Fruit fly (Drosophila melanogaster) whole organism, pupa: ENCODE results near the gene Cyp28d1.

Source experiments
- CG10348 ChIP-seq: fragments of 200-800 bp; sonication (Bioruptor generic); IDR thresholded peaks from 2 replicates; pipeline ENCODE4 v1.3.6; 2022; ENCODE audit warnings: missing biosample characterization, missing genetic modification characterization
- CG13204 ChIP-seq: fragments of 200-800 bp; sonication (Bioruptor generic); optimal IDR thresholded peaks from 2 replicates; lab custom pipeline; 2018; ENCODE audit warnings: missing biosample characterization, mild to moderate bottlenecking, missing genetic modification characterization, moderate library complexity
- CG14655 ChIP-seq: fragments of 200-800 bp; sonication (Bioruptor generic); optimal IDR thresholded peaks from 3 replicates; lab custom pipeline; 2017; ENCODE audit warnings: mild to moderate bottlenecking, missing biosample characterization, missing genetic modification reagents, missing genetic modification characterization
- CG15710 ChIP-seq: fragments of 200-800 bp; sonication (Bioruptor generic); optimal IDR thresholded peaks from 2 replicates; lab custom pipeline; 2018; ENCODE audit warnings: missing biosample characterization, mild to moderate bottlenecking, missing genetic modification characterization, moderate library complexity
- CG32121 ChIP-seq: fragments of 200-800 bp; sonication (Bioruptor generic); IDR thresholded peaks from 2 replicates; pipeline ENCODE4 v1.3.6; 2022; ENCODE audit warnings: missing biosample characterization, missing genetic modification characterization
- CG34367 ChIP-seq: fragments of 200-800 bp; sonication (Bioruptor generic); optimal IDR thresholded peaks from 2 replicates; lab custom pipeline; 2018; ENCODE audit warnings: missing biosample characterization, mild to moderate bottlenecking, missing genetic modification characterization
- CG4496 ChIP-seq: fragments of 200-800 bp; sonication (Bioruptor generic); IDR thresholded peaks from 3 replicates; pipeline ENCODE4 v1.3.6; 2022; ENCODE audit warnings: missing biosample characterization, missing genetic modification characterization
- CG8159 ChIP-seq: fragments of 200-800 bp; sonication (Bioruptor generic); optimal IDR thresholded peaks from 3 replicates; lab custom pipeline; 2018; ENCODE audit warnings: missing biosample characterization, mild to moderate bottlenecking, missing genetic modification characterization, moderate library complexity
- CG8301 ChIP-seq: fragments of 200-800 bp; sonication (Bioruptor generic); optimal IDR thresholded peaks from 2 replicates; lab custom pipeline; 2018; ENCODE audit warnings: missing biosample characterization, mild to moderate bottlenecking, missing genetic modification characterization
- CG9948 ChIP-seq: fragments of 200-800 bp; sonication (Bioruptor generic); optimal IDR thresholded peaks from 2 replicates; lab custom pipeline; 2018; ENCODE audit warnings: missing biosample characterization, mild to moderate bottlenecking, missing genetic modification characterization, moderate library complexity
- EcR ChIP-seq: fragments of 200-800 bp; sonication (Bioruptor generic); optimal IDR thresholded peaks from 3 replicates; lab custom pipeline; 2019; ENCODE audit warnings: missing biosample characterization, missing genetic modification characterization, mild to moderate bottlenecking, moderate library complexity, missing genetic modification reagents
- Pif1A ChIP-seq: fragments of 200-800 bp; sonication (Bioruptor generic); optimal IDR thresholded peaks from 3 replicates; lab custom pipeline; 2016; ENCODE audit warnings: missing biosample characterization, missing genetic modification characterization
- Pif1B ChIP-seq: fragments of 200-800 bp; sonication (Bioruptor generic); optimal IDR thresholded peaks from 3 replicates; lab custom pipeline; 2016; ENCODE audit warnings: missing biosample characterization, missing genetic modification characterization
- Snoo ChIP-seq: fragments of 200-800 bp; sonication (Bioruptor generic); optimal IDR thresholded peaks from 3 replicates; lab custom pipeline; 2017; ENCODE audit warnings: missing biosample characterization, mild to moderate bottlenecking, missing genetic modification characterization, inconsistent platforms

DNA sequence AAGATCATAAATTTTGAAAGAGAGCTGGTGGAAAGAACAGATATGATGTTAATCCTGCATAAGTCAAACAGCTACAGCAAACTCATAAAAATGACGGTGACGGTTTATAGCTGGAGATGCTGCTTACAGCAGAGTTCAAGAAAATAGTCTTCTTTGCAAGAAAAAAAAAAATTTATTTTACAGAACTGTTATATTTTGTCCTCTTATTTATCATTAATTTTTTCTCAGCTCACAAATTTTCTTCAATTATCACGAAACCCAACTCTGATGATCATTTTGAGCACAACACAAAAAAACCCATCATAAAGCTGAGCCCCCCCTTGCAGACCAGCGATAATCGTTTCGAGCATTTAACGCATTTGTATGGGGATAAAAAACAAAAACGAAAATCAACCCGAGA lies 21.2 kb downstream of the Cyp28d1 start:
- TF ChIP-seq CG8301 (no peak), CG4496 (no peak), CG15710 (tag; lab: Kevin White, UChicago) (peak; percentile 5), Pif1A (GFP tag; lab: Kevin White, UChicago) (peak; percentile 36), CG10348 (no peak), CG32121 (GFP tag; lab: Robert Waterston, UW) (no peak), CG34367 (tag; lab: Kevin White, UChicago) (no peak), CG8159 (peak; percentile 0), CG13204 (GFP tag; lab: Kevin White, UChicago) (no peak), Snoo (tag; lab: Kevin White, UChicago) (peak; percentile 28), CG14655 (GFP tag; lab: Kevin White, UChicago) (no peak), Pif1B (GFP tag; lab: Kevin White, UChicago) (no peak), EcR (GFP tag; lab: Kevin White, UChicago) (no peak), CG9948 (tag; lab: Kevin White, UChicago) (peak; percentile 8)
